In genomic region chr3R:17787780-17788179, dm6 we compare ENCODE assay signal across 1 fruit fly cellular context.
TF ChIP-seq lines count a peak whose summit lies in the region.

No protein-coding gene starts in this region.

TF ChIP-seq in whole organism, embryonic, 481 proteins besides CTCF, POLR2A, EP300 and RAD21 (continued from another document and continues in another):
- TF ChIP-seq CG6654 (GFP tag; optimal IDR thresholded peaks at IDR 0.05; lab: Kevin White, UChicago) (no peak), ash1 (GFP tag; optimal IDR thresholded peaks at IDR 0.05; lab: Kevin White, UChicago) (no peak), stwl (tag; optimal IDR thresholded peaks at IDR 0.05; lab: Kevin White, UChicago) (no peak), aop (GFP tag; IDR thresholded peaks at IDR 0.05; lab: Robert Waterston, UW) (no peak), Aef1 (GFP tag; IDR thresholded peaks at IDR 0.05; lab: Robert Waterston, UW) (no peak), CG8765 (GFP tag; IDR thresholded peaks at IDR 0.05; lab: Robert Waterston, UW) (no peak), Ada2b (GFP tag; IDR thresholded peaks at IDR 0.05; lab: Robert Waterston, UW) (no peak), croc (GFP tag; conservative IDR thresholded peaks at IDR 0.05; lab: Robert Waterston, UW) (no peak), CG42726 (GFP tag; IDR thresholded peaks at IDR 0.05; lab: Robert Waterston, UW; ENCODE audit: partially characterized antibody) (no peak), nmo (GFP tag; optimal IDR thresholded peaks at IDR 0.05; lab: Kevin White, UChicago) (peak; percentile 37), CG4730 (GFP tag; IDR thresholded peaks at IDR 0.05; lab: Robert Waterston, UW) (no peak), CG11723 (GFP tag; optimal IDR thresholded peaks at IDR 0.05; lab: Kevin White, UChicago) (no peak), pnt (GFP tag; optimal IDR thresholded peaks at IDR 0.05; lab: Kevin White, UChicago) (no peak), ato (GFP tag; IDR thresholded peaks at IDR 0.05; lab: Robert Waterston, UW; ENCODE audit: partially characterized antibody) (no peak), sc (optimal IDR thresholded peaks at IDR 0.05; lab: Kevin White, UChicago) (no peak), sc (GFP tag; optimal IDR thresholded peaks at IDR 0.05; lab: Kevin White, UChicago) (peak; percentile 9), Side (GFP tag; optimal IDR thresholded peaks at IDR 0.05; lab: Kevin White, UChicago) (no peak), Atf-2 (GFP tag; optimal IDR thresholded peaks at IDR 0.05; lab: Kevin White, UChicago) (no peak), gem (tag; optimal IDR thresholded peaks at IDR 0.05; lab: Kevin White, UChicago) (peak; percentile 41), CG13123 (GFP tag; optimal IDR thresholded peaks at IDR 0.05; lab: Kevin White, UChicago) (no peak), mam (GFP tag; optimal IDR thresholded peaks at IDR 0.05; lab: Kevin White, UChicago) (no peak), Dfd (GFP tag; optimal IDR thresholded peaks at IDR 0.05; lab: Kevin White, UChicago) (no peak), CG17829 (tag; optimal IDR thresholded peaks at IDR 0.05; lab: Kevin White, UChicago) (no peak), wdn (GFP tag; IDR thresholded peaks at IDR 0.05; lab: Robert Waterston, UW) (no peak), ERR (GFP tag; optimal IDR thresholded peaks at IDR 0.05; lab: Kevin White, UChicago) (no peak), cad (GFP tag; optimal IDR thresholded peaks at IDR 0.05; lab: Kevin White, UChicago) (no peak), pan (optimal IDR thresholded peaks at IDR 0.05; lab: Kevin White, UChicago) (no peak), pan (GFP tag; optimal IDR thresholded peaks at IDR 0.05 in 1 of 2, IDR thresholded peaks at IDR 0.05 in 1 of 2) (peak in 1 of 2 experiments; percentile 23), CG3847 (GFP tag; IDR thresholded peaks at IDR 0.05; lab: Robert Waterston, UW) (no peak), CG7556 (GFP tag; optimal IDR thresholded peaks at IDR 0.05; lab: Kevin White, UChicago) (no peak), Lim3 (GFP tag; IDR thresholded peaks at IDR 0.05; lab: Robert Waterston, UW) (no peak), tx (GFP tag; optimal IDR thresholded peaks at IDR 0.05; lab: Kevin White, UChicago) (no peak), Nf-YB (GFP tag; optimal IDR thresholded peaks at IDR 0.05; lab: Kevin White, UChicago) (no peak), Dbx (GFP tag; IDR thresholded peaks at IDR 0.05; lab: Robert Waterston, UW) (no peak), CG1233 (GFP tag; optimal IDR thresholded peaks at IDR 0.05; lab: Kevin White, UChicago) (no peak), tup (GFP tag; optimal IDR thresholded peaks at IDR 0.05; lab: Kevin White, UChicago) (no peak), CG2120 (GFP tag; optimal IDR thresholded peaks at IDR 0.05; lab: Kevin White, UChicago) (no peak), CG8359 (GFP tag; optimal IDR thresholded peaks at IDR 0.05; lab: Kevin White, UChicago; ENCODE audit: borderline replicate concordance) (no peak), Sox102F (GFP tag; optimal IDR thresholded peaks at IDR 0.05; lab: Kevin White, UChicago) (peak; percentile 17), tna (GFP tag; IDR thresholded peaks at IDR 0.05; lab: Robert Waterston, UW; ENCODE audit: partially characterized antibody) (no peak), dysf (GFP tag; IDR thresholded peaks at IDR 0.05; lab: Robert Waterston, UW) (0 out of 3 replicates have a peak, but pooled peaks have one; percentile 35), crp (GFP tag; optimal IDR thresholded peaks at IDR 0.05; lab: Kevin White, UChicago) (no peak), Ssrp (tag; optimal IDR thresholded peaks at IDR 0.05; lab: Kevin White, UChicago) (no peak), scrt (GFP tag; optimal IDR thresholded peaks at IDR 0.05; lab: Kevin White, UChicago) (no peak), so (GFP tag; IDR thresholded peaks at IDR 0.05; lab: Robert Waterston, UW) (no peak), CG11247 (GFP tag; IDR thresholded peaks at IDR 0.05; lab: Robert Waterston, UW) (no peak), Antp (GFP tag; optimal IDR thresholded peaks at IDR 0.05; lab: Kevin White, UChicago) (no peak), CG7786 (GFP tag; optimal IDR thresholded peaks at IDR 0.05; lab: Kevin White, UChicago) (no peak), CG8089 (GFP tag; optimal IDR thresholded peaks at IDR 0.05; lab: Kevin White, UChicago) (no peak), CG12659 (GFP tag; optimal IDR thresholded peaks at IDR 0.05; lab: Kevin White, UChicago) (no peak), Hmr (GFP tag; optimal IDR thresholded peaks at IDR 0.05; lab: Kevin White, UChicago) (no peak), ATbp (GFP tag; optimal IDR thresholded peaks at IDR 0.05; lab: Kevin White, UChicago) (peak; percentile 6), Jarid2 (GFP tag; optimal IDR thresholded peaks at IDR 0.05; lab: Kevin White, UChicago) (no peak), gcm2 (GFP tag; optimal IDR thresholded peaks at IDR 0.05; lab: Kevin White, UChicago) (no peak), unpg (GFP tag; optimal IDR thresholded peaks at IDR 0.05; lab: Kevin White, UChicago) (peak; percentile 4), Gug (GFP tag; IDR thresholded peaks at IDR 0.05; lab: Robert Waterston, UW) (no peak), CG6765 (GFP tag; optimal IDR thresholded peaks at IDR 0.05; lab: Kevin White, UChicago) (no peak), Oli (tag; optimal IDR thresholded peaks at IDR 0.05; lab: Kevin White, UChicago) (no peak), CG2129 (GFP tag; IDR thresholded peaks at IDR 0.05; lab: Robert Waterston, UW; ENCODE audit: partially characterized antibody) (no peak), slou (GFP tag; optimal IDR thresholded peaks at IDR 0.05; lab: Kevin White, UChicago) (no peak), kni (GFP tag; optimal IDR thresholded peaks at IDR 0.05; lab: Kevin White, UChicago) (no peak), CG10209 (GFP tag; optimal IDR thresholded peaks at IDR 0.05; lab: Kevin White, UChicago) (no peak), fd96Cb (tag; optimal IDR thresholded peaks at IDR 0.05; lab: Kevin White, UChicago) (peak; percentile 11), dmrt11E (tag; optimal IDR thresholded peaks at IDR 0.05; lab: Kevin White, UChicago) (no peak), CG34376 (GFP tag; optimal IDR thresholded peaks at IDR 0.05; lab: Kevin White, UChicago) (no peak), CHES-1-like (GFP tag; optimal IDR thresholded peaks at IDR 0.05; lab: Kevin White, UChicago) (no peak), tin (GFP tag; optimal IDR thresholded peaks at IDR 0.05; lab: Kevin White, UChicago) (peak; percentile 4), Fer3 (tag; optimal IDR thresholded peaks at IDR 0.05; lab: Kevin White, UChicago) (no peak), CG10979 (tag; optimal IDR thresholded peaks at IDR 0.05; lab: Kevin White, UChicago) (peak; percentile 52), bcd (GFP tag; optimal IDR thresholded peaks at IDR 0.05; lab: Kevin White, UChicago) (no peak), CG17612 (GFP tag; IDR thresholded peaks at IDR 0.05; lab: Robert Waterston, UW) (no peak), BtbVII (GFP tag; optimal IDR thresholded peaks at IDR 0.05; lab: Kevin White, UChicago) (no peak), wek (GFP tag; optimal IDR thresholded peaks at IDR 0.05; lab: Kevin White, UChicago) (no peak), kay (GFP tag; optimal IDR thresholded peaks at IDR 0.05; lab: Kevin White, UChicago) (no peak), danr (GFP tag; IDR thresholded peaks at IDR 0.05; lab: Robert Waterston, UW) (no peak), z (GFP tag; IDR thresholded peaks at IDR 0.05; lab: Robert Waterston, UW) (no peak), jing (GFP tag; optimal IDR thresholded peaks at IDR 0.05; lab: Kevin White, UChicago) (no peak), CG7839 (tag; optimal IDR thresholded peaks at IDR 0.05; lab: Kevin White, UChicago) (peak; percentile 13), CG6272 (GFP tag; IDR thresholded peaks at IDR 0.05; lab: Robert Waterston, UW) (no peak), E2f2 (GFP tag; IDR thresholded peaks at IDR 0.05; lab: Robert Waterston, UW) (no peak), Ptx1 (GFP tag; IDR thresholded peaks at IDR 0.05; lab: Robert Waterston, UW) (no peak), fd102C (GFP tag; optimal IDR thresholded peaks at IDR 0.05; lab: Kevin White, UChicago) (no peak), CG17361 (GFP tag; IDR thresholded peaks at IDR 0.05; lab: Robert Waterston, UW) (peak; percentile 12; the same call in 1 of the 3 replicates), bsh (GFP tag; optimal IDR thresholded peaks at IDR 0.05; lab: Kevin White, UChicago) (peak in 1 of 2 experiments; percentile 56), Dp (GFP tag; optimal IDR thresholded peaks at IDR 0.05; lab: Kevin White, UChicago) (no peak), chn (GFP tag; optimal IDR thresholded peaks at IDR 0.05; lab: Kevin White, UChicago) (no peak), CG15601 (tag; optimal IDR thresholded peaks at IDR 0.05; lab: Kevin White, UChicago) (no peak), sr (GFP tag; IDR thresholded peaks at IDR 0.05; lab: Robert Waterston, UW) (no peak), CG4328 (GFP tag; optimal IDR thresholded peaks at IDR 0.05; lab: Kevin White, UChicago) (no peak), CG12071 (GFP tag; optimal IDR thresholded peaks at IDR 0.05; lab: Kevin White, UChicago) (no peak), CG5245 (GFP tag; optimal IDR thresholded peaks at IDR 0.05; lab: Kevin White, UChicago) (no peak), CG17359 (tag; optimal IDR thresholded peaks at IDR 0.05; lab: Kevin White, UChicago) (peak; percentile 13), CG14441 (GFP tag; IDR thresholded peaks at IDR 0.05; lab: Robert Waterston, UW) (peak; percentile 18; the same call in 1 of the 2 replicates), fd3F (GFP tag; optimal IDR thresholded peaks at IDR 0.05; lab: Kevin White, UChicago) (no peak), cwo (GFP tag; optimal IDR thresholded peaks at IDR 0.05; lab: Kevin White, UChicago) (no peak), B-H2 (GFP tag; optimal IDR thresholded peaks at IDR 0.05; lab: Kevin White, UChicago) (no peak), CG9817 (tag; optimal IDR thresholded peaks at IDR 0.05; lab: Kevin White, UChicago) (no peak), CG10431 (GFP tag; optimal IDR thresholded peaks at IDR 0.05; lab: Kevin White, UChicago) (no peak), CG11560 (tag; IDR thresholded peaks at IDR 0.05; lab: Robert Waterston, UW) (no peak), tap (tag; optimal IDR thresholded peaks at IDR 0.05; lab: Kevin White, UChicago) (no peak), CG31388 (GFP tag; optimal IDR thresholded peaks at IDR 0.05; lab: Kevin White, UChicago) (no peak), BEAF-32 (GFP tag; optimal IDR thresholded peaks at IDR 0.05; lab: Kevin White, UChicago) (no peak), CG12219 (GFP tag; optimal IDR thresholded peaks at IDR 0.05; lab: Kevin White, UChicago) (no peak), Nf-YC (tag; optimal IDR thresholded peaks at IDR 0.05; lab: Kevin White, UChicago) (no peak), shn (GFP tag; optimal IDR thresholded peaks at IDR 0.05; lab: Kevin White, UChicago) (no peak), Dip3 (GFP tag; optimal IDR thresholded peaks at IDR 0.05; lab: Kevin White, UChicago) (no peak), CG1602 (GFP tag; optimal IDR thresholded peaks at IDR 0.05; lab: Kevin White, UChicago) (no peak), CG2712 (tag; optimal IDR thresholded peaks at IDR 0.05; lab: Kevin White, UChicago) (peak; percentile 33), CG2678 (tag; optimal IDR thresholded peaks at IDR 0.05; lab: Kevin White, UChicago) (peak; percentile 12), D19A (tag; optimal IDR thresholded peaks at IDR 0.05; lab: Kevin White, UChicago) (no peak), Xbp1 (GFP tag; optimal IDR thresholded peaks at IDR 0.05; lab: Kevin White, UChicago) (no peak), CG3726 (GFP tag; IDR thresholded peaks at IDR 0.05; lab: Robert Waterston, UW) (no peak), Trl (optimal IDR thresholded peaks at IDR 0.05; lab: Kevin White, UChicago) (no peak), Trl (GFP tag; optimal IDR thresholded peaks at IDR 0.05; lab: Kevin White, UChicago) (no peak), eyg (GFP tag; optimal IDR thresholded peaks at IDR 0.05; lab: Kevin White, UChicago) (no peak), CG12391 (tag; optimal IDR thresholded peaks at IDR 0.05; lab: Kevin White, UChicago) (no peak), CG8281 (tag; optimal IDR thresholded peaks at IDR 0.05; lab: Kevin White, UChicago) (no peak), Eip74EF (GFP tag; optimal IDR thresholded peaks at IDR 0.05; lab: Kevin White, UChicago) (no peak), CG6254 (GFP tag; optimal IDR thresholded peaks at IDR 0.05; lab: Kevin White, UChicago) (peak; percentile 13), Drgx (GFP tag; IDR thresholded peaks at IDR 0.05; lab: Robert Waterston, UW) (peak; percentile 40; the same call in 1 of the 2 replicates), jumu (GFP tag; optimal IDR thresholded peaks at IDR 0.05; lab: Kevin White, UChicago) (no peak), CG13775 (GFP tag; optimal IDR thresholded peaks at IDR 0.05; lab: Kevin White, UChicago) (no peak), ttk (GFP tag; IDR thresholded peaks at IDR 0.05; lab: Robert Waterston, UW) (no peak), H15 (GFP tag; IDR thresholded peaks at IDR 0.05; lab: Robert Waterston, UW) (no peak), CG17385 (GFP tag; optimal IDR thresholded peaks at IDR 0.05; lab: Kevin White, UChicago) (no peak), CG17802 (tag; optimal IDR thresholded peaks at IDR 0.05; lab: Kevin White, UChicago) (peak; percentile 37), usp (GFP tag; optimal IDR thresholded peaks at IDR 0.05; lab: Kevin White, UChicago) (no peak), CG7928 (GFP tag; optimal IDR thresholded peaks at IDR 0.05; lab: Kevin White, UChicago) (no peak), Spps (tag; optimal IDR thresholded peaks at IDR 0.05; lab: Kevin White, UChicago) (no peak), Bgb (GFP tag; IDR thresholded peaks at IDR 0.05; lab: Robert Waterston, UW; ENCODE audit: partially characterized antibody) (no peak), CG31441 (GFP tag; IDR thresholded peaks at IDR 0.05; lab: Robert Waterston, UW) (peak; percentile 37; the same call in 1 of the 2 replicates), exex (tag; optimal IDR thresholded peaks at IDR 0.05; lab: Kevin White, UChicago) (no peak), Doc2 (GFP tag; IDR thresholded peaks at IDR 0.05; lab: Robert Waterston, UW) (no peak), ci (GFP tag; IDR thresholded peaks at IDR 0.05; lab: Robert Waterston, UW) (peak; percentile 61; the same call in 1 of the 3 replicates), Atf6 (GFP tag; IDR thresholded peaks at IDR 0.05; lab: Robert Waterston, UW) (no peak), phol (tag; optimal IDR thresholded peaks at IDR 0.05; lab: Kevin White, UChicago) (peak; percentile 2), onecut (GFP tag; IDR thresholded peaks at IDR 0.05; lab: Robert Waterston, UW) (no peak), odd (GFP tag; optimal IDR thresholded peaks at IDR 0.05; lab: Kevin White, UChicago) (no peak), CG11504 (tag; optimal IDR thresholded peaks at IDR 0.05; lab: Kevin White, UChicago) (peak; percentile 38), Optix (GFP tag; IDR thresholded peaks at IDR 0.05; lab: Robert Waterston, UW) (no peak)
